Worm (Caenorhabditis elegans): Measurements from ENCODE around the gene dex-1.

DNA sequence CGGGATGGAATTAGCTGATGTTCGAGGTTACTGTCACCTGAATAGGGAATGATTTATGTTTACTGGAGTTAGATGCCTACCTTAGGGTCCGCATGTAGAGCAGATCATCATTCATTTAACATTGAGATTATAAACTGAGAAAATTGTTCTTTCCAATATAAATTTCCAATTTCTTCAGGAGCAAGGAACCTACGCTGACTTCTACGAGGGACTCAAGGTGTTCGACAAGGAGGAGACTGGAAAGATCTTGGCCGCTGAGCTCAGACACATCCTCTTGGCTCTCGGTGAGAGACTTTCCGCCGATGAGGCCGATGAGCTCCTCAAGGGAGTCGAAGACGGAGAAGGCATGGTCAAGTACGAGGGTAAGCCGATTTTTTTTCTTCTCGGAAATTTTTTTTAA, 40.6 kb downstream of the dex-1 start:
- TF ChIP-seq T07F8.4 (tag; optimal IDR thresholded peaks at IDR 0.05) (no peak), hrde-1 (tag; optimal IDR thresholded peaks at IDR 0.05; ENCODE audit: borderline replicate concordance) (no peak), hsf-1 (GFP tag; IDR thresholded peaks at IDR 0.05) (no peak), F57A8.1 (GFP tag; optimal IDR thresholded peaks at IDR 0.05) (no peak)

Data from whole organism, young adult.